Worm (Caenorhabditis elegans) whole organism, mixed stage, embryonic: Measurements from ENCODE around the gene T20D4.12.

Source experiments
- ceh-39 ChIP-seq: fragments of 150-350 bp; optimal IDR thresholded peaks from 2 replicates; lab custom pipeline; 2014; ENCODE audit warnings: missing biosample characterization, missing genetic modification characterization
- elt-1 ChIP-seq: sonication (generic microtip); optimal IDR thresholded peaks from 2 replicates; lab custom pipeline; 2017; ENCODE audit warnings: missing genetic modification characterization, mild to moderate bottlenecking, missing compliant biosample characterization, antibody characterized with exemption, moderate library complexity, borderline replicate concordance; ENCODE audit not compliant: insufficient read depth
- flh-1 ChIP-seq: fragments of 200-800 bp; sonication (Bioruptor generic); optimal IDR thresholded peaks from 2 replicates; lab custom pipeline; 2018; ENCODE audit warnings: mild to moderate bottlenecking, missing genetic modification characterization, moderate library complexity, missing compliant biosample characterization
- lin-13 ChIP-seq: fragments of 150-350 bp; optimal IDR thresholded peaks from 2 replicates; lab custom pipeline; 2014; ENCODE audit warnings: missing biosample characterization, missing genetic modification characterization
- mls-2 ChIP-seq: sonication (generic microtip); optimal IDR thresholded peaks from 2 replicates; lab custom pipeline; 2016; ENCODE audit warnings: mild to moderate bottlenecking, missing genetic modification characterization, moderate library complexity, missing compliant biosample characterization
- nhr-237 ChIP-seq: fragments of 150-350 bp; optimal IDR thresholded peaks from 2 replicates; lab custom pipeline; 2014; ENCODE audit warnings: missing biosample characterization, missing genetic modification characterization
- nhr-76 ChIP-seq: sonication (generic microtip); optimal IDR thresholded peaks from 2 replicates; lab custom pipeline; 2017; ENCODE audit warnings: missing biosample characterization, missing genetic modification characterization
- ztf-11 ChIP-seq: fragments of 150-350 bp; optimal IDR thresholded peaks from 2 replicates; lab custom pipeline; 2014; ENCODE audit warnings: missing biosample characterization, missing genetic modification characterization

ce11 chrV:3362475-3362874, 34.4 kb upstream of the T20D4.12 start, which contains the start of gene C04E12.4:
- TF ChIP-seq mls-2 (tag; lab: Kevin White, UChicago) = no peak
- TF ChIP-seq nhr-237 (tag; lab: Kevin White, UChicago) = no peak
- no peak for TF ChIP-seq ztf-11 (tag; lab: Kevin White, UChicago)
- TF ChIP-seq lin-13 (tag; lab: Kevin White, UChicago) = no peak
- TF ChIP-seq elt-1 (tag; lab: Kevin White, UChicago) = no peak
- TF ChIP-seq ceh-39 = no peak
- TF ChIP-seq flh-1 (GFP tag; lab: Kevin White, UChicago) = no peak
- no peak for TF ChIP-seq nhr-76 (tag; lab: Kevin White, UChicago)
